Worm (Caenorhabditis elegans): ENCODE results near the gene adal-1.
A peak's percentile ranks its signal among the peaks of the same experiment; 100 is the strongest.

DNA sequence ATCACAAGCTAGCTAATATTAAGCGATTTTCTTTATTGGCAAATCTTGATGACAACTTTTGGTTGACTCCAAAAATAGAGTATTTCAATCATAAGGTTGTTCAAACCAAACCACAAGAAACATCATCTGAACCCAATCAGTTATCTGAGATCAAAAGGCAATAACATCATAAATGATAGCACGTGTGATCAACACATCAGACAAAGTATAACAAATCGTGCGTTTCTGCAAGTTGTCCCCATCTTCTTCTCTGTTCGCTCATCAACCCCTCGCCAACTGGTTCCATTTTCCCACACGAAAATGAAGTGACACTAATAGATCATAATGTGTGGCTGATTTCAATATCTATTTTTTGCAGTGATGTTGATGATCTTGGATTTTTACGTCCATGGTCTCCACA lies 44.1 kb downstream of the adal-1 start:
- no peak for TF ChIP-seq nhr-77 (tag; optimal IDR thresholded peaks at IDR 0.05)
- TF ChIP-seq ceh-82 (tag; optimal IDR thresholded peaks at IDR 0.05), result no peak
- TF ChIP-seq dmd-4 (tag; optimal IDR thresholded peaks at IDR 0.05), result no peak
- no peak for TF ChIP-seq nhr-12 (tag; optimal IDR thresholded peaks at IDR 0.05)
- TF ChIP-seq nhr-6 (tag; optimal IDR thresholded peaks at IDR 0.05), result peak; percentile 56

Measured in whole organism, L2 larva.